Fruit fly (Drosophila melanogaster) whole organism, embryonic: ENCODE data around the gene PpV.
A peak's percentile ranks its signal among the peaks of the same experiment; 100 is the strongest.

ENCODE experiments used
- Atf3 ChIP-seq: fragments of 200-800 bp; sonication (Bioruptor generic); optimal IDR thresholded peaks from 3 replicates; lab custom pipeline; 2016; ENCODE audit warnings: missing biosample characterization, missing genetic modification characterization
- BtbVII ChIP-seq: fragments of 200-800 bp; sonication (Bioruptor generic); optimal IDR thresholded peaks from 3 replicates; lab custom pipeline; 2017; ENCODE audit warnings: missing biosample characterization, mild to moderate bottlenecking, missing genetic modification characterization
- CG11696 ChIP-seq: fragments of 200-800 bp; sonication (Bioruptor generic); IDR thresholded peaks from 2 replicates; pipeline ENCODE4 v1.3.6; 2022; ENCODE audit warnings: missing biosample characterization, missing genetic modification characterization
- CG12942 ChIP-seq: fragments of 200-800 bp; sonication (Bioruptor generic); optimal IDR thresholded peaks from 3 replicates; lab custom pipeline; 2016; ENCODE audit warnings: missing biosample characterization, missing genetic modification characterization
- CG14860 ChIP-seq: fragments of 200-800 bp; sonication (Bioruptor generic); IDR thresholded peaks from 3 replicates; pipeline ENCODE4 v1.3.6; 2022; ENCODE audit warnings: missing biosample characterization, missing genetic modification characterization; ENCODE audit not compliant: partially characterized antibody
- CG17385 ChIP-seq: fragments of 200-800 bp; sonication (Bioruptor generic); optimal IDR thresholded peaks from 3 replicates; lab custom pipeline; 2018; ENCODE audit warnings: missing biosample characterization, mild to moderate bottlenecking, missing genetic modification characterization
- CG17802 ChIP-seq: fragments of 200-800 bp; sonication (Bioruptor generic); optimal IDR thresholded peaks from 2 replicates; lab custom pipeline; 2018; ENCODE audit warnings: missing biosample characterization, mild to moderate bottlenecking, missing genetic modification characterization, moderate library complexity
- CG1832 ChIP-seq: fragments of 200-800 bp; sonication (Bioruptor generic); optimal IDR thresholded peaks from 2 replicates; lab custom pipeline; 2017; ENCODE audit warnings: missing biosample characterization, mild to moderate bottlenecking, missing genetic modification characterization, inconsistent platforms
- CG2199 ChIP-seq: fragments of 200-800 bp; sonication (Bioruptor generic); IDR thresholded peaks from 3 replicates; pipeline ENCODE4 v1.3.6; 2022; ENCODE audit warnings: missing biosample characterization, missing genetic modification characterization
- CG31224 ChIP-seq: fragments of 200-800 bp; sonication (Bioruptor generic); IDR thresholded peaks from 2 replicates; pipeline ENCODE4 v1.3.6; 2022; ENCODE audit warnings: missing biosample characterization, missing genetic modification characterization
- CG34376 ChIP-seq: fragments of 200-800 bp; sonication (Bioruptor generic); optimal IDR thresholded peaks from 2 replicates; lab custom pipeline; 2018; ENCODE audit warnings: missing biosample characterization, mild to moderate bottlenecking, missing genetic modification characterization
- CG4424 ChIP-seq: fragments of 200-800 bp; sonication (Bioruptor generic); optimal IDR thresholded peaks from 3 replicates; lab custom pipeline; 2016; ENCODE audit warnings: missing biosample characterization, missing genetic modification characterization
- CG4617 ChIP-seq: fragments of 200-800 bp; sonication (Bioruptor generic); optimal IDR thresholded peaks from 3 replicates; lab custom pipeline; 2016; ENCODE audit warnings: missing biosample characterization, missing genetic modification characterization, borderline replicate concordance
- CG7928 ChIP-seq: fragments of 200-800 bp; sonication (Bioruptor generic); optimal IDR thresholded peaks from 2 replicates; lab custom pipeline; 2017; ENCODE audit warnings: missing biosample characterization, mild to moderate bottlenecking, missing genetic modification characterization
- CG8281 ChIP-seq: fragments of 200-800 bp; sonication (Bioruptor generic); optimal IDR thresholded peaks from 2 replicates; lab custom pipeline; 2018; ENCODE audit warnings: missing biosample characterization, mild to moderate bottlenecking, missing genetic modification characterization, moderate library complexity
- CG8290 ChIP-seq, 3 experiments: fragments of 200-800 bp; sonication (Bioruptor generic); optimal IDR thresholded peaks; 2 replicates each; lab custom pipeline; 2016 to 2019; ENCODE audit warnings: missing biosample characterization in 3 of 3, missing genetic modification characterization in 3 of 3, mild to moderate bottlenecking in 2 of 3, moderate library complexity in 1 of 3
- CG8924 ChIP-seq: fragments of 200-800 bp; optimal IDR thresholded peaks from 3 replicates; lab custom pipeline; 2019; ENCODE audit warnings: missing biosample characterization, mild to moderate bottlenecking, missing genetic modification characterization, moderate library complexity
- CG9727 ChIP-seq: fragments of 200-800 bp; sonication (Bioruptor generic); optimal IDR thresholded peaks from 3 replicates; lab custom pipeline; 2017; ENCODE audit warnings: missing biosample characterization, mild to moderate bottlenecking, missing genetic modification characterization
- H2.0 ChIP-seq: fragments of 200-800 bp; sonication (Bioruptor generic); IDR thresholded peaks from 2 replicates; pipeline ENCODE4 v1.3.6; 2022; ENCODE audit warnings: missing biosample characterization, missing genetic modification characterization
- Hey ChIP-seq: fragments of 200-800 bp; sonication (Bioruptor generic); optimal IDR thresholded peaks from 3 replicates; lab custom pipeline; 2018; ENCODE audit warnings: missing biosample characterization, mild to moderate bottlenecking, missing genetic modification characterization
- Hr78 ChIP-seq, 2 experiments: fragments of 200-800 bp in 1 of 2; fragments of >200 bp in 1 of 2; sonication (Bioruptor generic) in 1 of 2; optimal IDR thresholded peaks; 2 replicates each; lab custom pipeline; 2017 to 2019; ENCODE audit warnings: missing biosample characterization in 2 of 2, missing genetic modification characterization in 2 of 2, mild to moderate bottlenecking in 1 of 2, moderate library complexity in 1 of 2
- Med ChIP-seq: fragments of 200-800 bp; sonication (Bioruptor generic); peaks from one replicate; lab custom pipeline; 2016; ENCODE audit warnings: missing biosample characterization, missing genetic modification characterization, mild to moderate bottlenecking, inconsistent platforms, moderate library complexity
- Myb ChIP-seq: fragments of 200-800 bp; sonication (Bioruptor generic); optimal IDR thresholded peaks from 2 replicates; lab custom pipeline; 2016; ENCODE audit warnings: missing biosample characterization, missing genetic modification characterization
- Nf-YA ChIP-seq: fragments of 200-800 bp; sonication (Bioruptor generic); IDR thresholded peaks from 2 replicates; pipeline ENCODE4 v1.3.6; 2022; ENCODE audit warnings: missing biosample characterization, missing genetic modification characterization
- Opbp ChIP-seq: fragments of 200-800 bp; sonication (Bioruptor generic); IDR thresholded peaks from 3 replicates; pipeline ENCODE4 v1.3.6; 2022; ENCODE audit warnings: missing biosample characterization, missing genetic modification characterization; ENCODE audit not compliant: partially characterized antibody
- Optix ChIP-seq: fragments of 200-800 bp; sonication (Bioruptor generic); IDR thresholded peaks from 3 replicates; pipeline ENCODE4 v1.3.6; 2022; ENCODE audit warnings: missing biosample characterization, missing genetic modification characterization
- Pdp1 ChIP-seq, 2 experiments: fragments of 200-800 bp; sonication (Bioruptor generic); optimal IDR thresholded peaks; 3 replicates each; lab custom pipeline; 2016; ENCODE audit warnings: missing biosample characterization in 2 of 2, missing genetic modification characterization in 2 of 2, mild to moderate bottlenecking in 1 of 2, moderate library complexity in 1 of 2
- Scr ChIP-seq: fragments of 200-800 bp; sonication (Bioruptor generic); IDR thresholded peaks from 2 replicates; pipeline ENCODE4 v1.3.6; 2022; ENCODE audit warnings: missing biosample characterization, missing genetic modification characterization; ENCODE audit not compliant: partially characterized antibody
- TFAM ChIP-seq: fragments of 200-800 bp; sonication (Bioruptor generic); optimal IDR thresholded peaks from 2 replicates; lab custom pipeline; 2017; ENCODE audit warnings: missing biosample characterization, missing genetic modification characterization, inconsistent platforms
- al ChIP-seq: fragments of 200-800 bp; sonication (Bioruptor generic); IDR thresholded peaks from 2 replicates; pipeline ENCODE4 v1.3.6; 2022; ENCODE audit warnings: missing biosample characterization, missing genetic modification characterization
- btn ChIP-seq: fragments of 200-800 bp; sonication (Bioruptor generic); optimal IDR thresholded peaks from 2 replicates; lab custom pipeline; 2016; ENCODE audit warnings: missing biosample characterization, missing genetic modification characterization
- cas ChIP-seq: fragments of 200-800 bp; sonication (Bioruptor generic); IDR thresholded peaks from 2 replicates; pipeline ENCODE4 v1.3.6; 2022; ENCODE audit warnings: missing biosample characterization, missing genetic modification characterization
- cg ChIP-seq: fragments of 200-800 bp; sonication (Bioruptor generic); optimal IDR thresholded peaks from 3 replicates; lab custom pipeline; 2019; ENCODE audit warnings: missing biosample characterization, mild to moderate bottlenecking, missing genetic modification characterization, moderate library complexity
- chinmo ChIP-seq: fragments of 200-800 bp; sonication (Bioruptor generic); IDR thresholded peaks from 4 replicates; pipeline ENCODE4 v1.3.6; 2022; ENCODE audit warnings: missing biosample characterization, missing genetic modification characterization; ENCODE audit not compliant: partially characterized antibody
- cwo ChIP-seq: fragments of 200-800 bp; sonication (Bioruptor generic); optimal IDR thresholded peaks from 3 replicates; lab custom pipeline; 2017; ENCODE audit warnings: missing biosample characterization, missing genetic modification characterization, mild to moderate bottlenecking, moderate library complexity, missing genetic modification reagents
- ewg ChIP-seq: fragments of 200-800 bp; sonication (Bioruptor generic); optimal IDR thresholded peaks from 3 replicates; lab custom pipeline; 2017; ENCODE audit warnings: mild to moderate bottlenecking, missing biosample characterization, missing genetic modification reagents, missing genetic modification characterization
- fd3F ChIP-seq: fragments of 200-800 bp; sonication (Bioruptor generic); optimal IDR thresholded peaks from 2 replicates; lab custom pipeline; 2018; ENCODE audit warnings: missing biosample characterization, mild to moderate bottlenecking, missing genetic modification characterization, moderate library complexity
- h ChIP-seq: fragments of >200 bp; optimal IDR thresholded peaks from 2 replicates; lab custom pipeline; 2017
- hbn ChIP-seq: fragments of 200-800 bp; sonication (Bioruptor generic); IDR thresholded peaks from 2 replicates; pipeline ENCODE4 v1.3.6; 2022; ENCODE audit warnings: missing biosample characterization, missing genetic modification characterization; ENCODE audit not compliant: partially characterized antibody
- insv ChIP-seq, 2 experiments: fragments of 200-800 bp; sonication (Bioruptor generic); optimal IDR thresholded peaks; 3 replicates each; lab custom pipeline; 2016 to 2018; ENCODE audit warnings: missing biosample characterization in 2 of 2, missing genetic modification characterization in 2 of 2
- lilli ChIP-seq: fragments of 200-800 bp; sonication (Bioruptor generic); optimal IDR thresholded peaks from 3 replicates; lab custom pipeline; 2016; ENCODE audit warnings: missing biosample characterization, missing genetic modification characterization
- ro ChIP-seq: fragments of 200-800 bp; sonication (Bioruptor generic); IDR thresholded peaks from 2 replicates; pipeline ENCODE4 v1.3.6; 2022; ENCODE audit warnings: missing biosample characterization, missing genetic modification characterization
- row ChIP-seq: fragments of 200-800 bp; sonication (Bioruptor generic); IDR thresholded peaks from 3 replicates; pipeline ENCODE4 v1.3.6; 2022; ENCODE audit warnings: missing biosample characterization, missing genetic modification characterization
- run ChIP-seq: fragments of 200-800 bp; sonication (Bioruptor generic); optimal IDR thresholded peaks from 3 replicates; lab custom pipeline; 2018; ENCODE audit warnings: missing biosample characterization, mild to moderate bottlenecking, missing genetic modification characterization
- salm ChIP-seq: fragments of 200-800 bp; sonication (Bioruptor generic); optimal IDR thresholded peaks from 2 replicates; lab custom pipeline; 2018; ENCODE audit warnings: missing biosample characterization, mild to moderate bottlenecking, missing genetic modification characterization
- seq ChIP-seq: fragments of 200-800 bp; sonication (Bioruptor generic); IDR thresholded peaks from 2 replicates; pipeline ENCODE4 v1.3.6; 2022; ENCODE audit warnings: missing biosample characterization, missing genetic modification characterization
- shn ChIP-seq: fragments of 200-800 bp; sonication (Bioruptor generic); optimal IDR thresholded peaks from 3 replicates; lab custom pipeline; 2016; ENCODE audit warnings: missing biosample characterization, missing genetic modification characterization
- sna ChIP-seq: fragments of 200-800 bp; sonication (Bioruptor generic); IDR thresholded peaks from 2 replicates; pipeline ENCODE4 v1.3.6; 2022; ENCODE audit warnings: missing biosample characterization, missing genetic modification characterization; ENCODE audit not compliant: partially characterized antibody
- tx ChIP-seq: fragments of 200-800 bp; sonication (Bioruptor generic); optimal IDR thresholded peaks from 2 replicates; lab custom pipeline; 2016; ENCODE audit warnings: missing biosample characterization, missing genetic modification characterization
- wor ChIP-seq: fragments of 200-800 bp; sonication (Bioruptor generic); IDR thresholded peaks from 2 replicates; pipeline ENCODE4 v1.3.6; 2022; ENCODE audit warnings: missing biosample characterization, missing genetic modification characterization

The PpV gene

DNA sequence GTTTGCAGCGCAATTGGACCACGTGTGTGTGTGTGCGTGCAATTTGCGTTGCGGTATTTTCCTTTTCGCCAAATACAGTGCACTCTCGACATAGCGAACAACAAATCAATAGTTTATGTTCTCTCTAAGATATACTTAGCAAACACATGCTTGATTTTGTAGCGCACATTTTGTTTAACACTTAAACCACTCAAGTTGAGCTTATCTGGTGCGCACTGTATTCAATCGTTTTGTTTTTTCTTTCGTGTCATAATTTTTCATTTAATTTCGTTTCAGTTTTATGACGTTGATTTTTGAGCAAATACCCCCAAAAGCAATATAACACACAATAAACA is 6.4 kb downstream of the PpV start (continued):
- TF ChIP-seq shn (GFP tag; lab: Kevin White, UChicago) (peak; percentile 69), h (lab: Kevin White, UChicago) (no peak), TFAM (GFP tag; lab: Kevin White, UChicago) (no peak), sna (GFP tag; lab: Robert Waterston, UW) (no peak), Med (peak; percentile 99), run (tag; lab: Kevin White, UChicago) (peak; percentile 50), lilli (GFP tag; lab: Kevin White, UChicago) (peak; percentile 92), Hey (tag; lab: Kevin White, UChicago) (peak; percentile 70), cg (GFP tag; lab: Kevin White, UChicago) (peak; percentile 40), CG9727 (GFP tag; lab: Kevin White, UChicago) (peak; percentile 80), fd3F (GFP tag; lab: Kevin White, UChicago) (peak; percentile 84), al (GFP tag; lab: Robert Waterston, UW) (peak; percentile 84), insv (GFP tag; optimal IDR thresholded peaks at IDR 0.05; lab: Kevin White, UChicago) (no peak), Scr (no peak), CG17802 (tag; lab: Kevin White, UChicago) (peak; percentile 36), Pdp1 (GFP tag; optimal IDR thresholded peaks at IDR 0.05; lab: Kevin White, UChicago) (peak; percentile 68 to 87), cas (peak; percentile 85), Optix (peak; percentile 86), CG1832 (GFP tag; lab: Kevin White, UChicago) (no peak), CG34376 (peak; percentile 90), row (GFP tag; lab: Robert Waterston, UW) (peak; percentile 92), Myb (peak; percentile 66), Nf-YA (GFP tag; lab: Robert Waterston, UW) (peak; percentile 75), CG17385 (GFP tag; lab: Kevin White, UChicago) (peak; percentile 85), ro (GFP tag; lab: Robert Waterston, UW) (peak; percentile 36; the same call in 1 of the 2 replicates), BtbVII (peak; percentile 77), cwo (GFP tag; lab: Kevin White, UChicago) (peak; percentile 81), hbn (GFP tag; lab: Robert Waterston, UW) (no peak), CG2199 (peak; percentile 67; the same call in 2 of the 3 replicates), Atf3 (GFP tag; lab: Kevin White, UChicago) (peak; percentile 57), CG8281 (tag; lab: Kevin White, UChicago) (peak; percentile 54), tx (GFP tag; lab: Kevin White, UChicago) (peak; percentile 75), btn (GFP tag; lab: Kevin White, UChicago) (peak; percentile 61), CG8924 (tag; lab: Kevin White, UChicago) (no peak), CG4617 (GFP tag; lab: Kevin White, UChicago) (peak; percentile 24), CG4424 (GFP tag; lab: Kevin White, UChicago) (peak; percentile 69), salm (tag; lab: Kevin White, UChicago) (peak; percentile 29), seq (peak; percentile 85), CG31224 (peak; percentile 78), chinmo (GFP tag; lab: Robert Waterston, UW) (no peak), CG12942 (peak; percentile 55), H2.0 (GFP tag; lab: Robert Waterston, UW) (peak; percentile 88), CG7928 (GFP tag; lab: Kevin White, UChicago) (peak; percentile 59), CG11696 (GFP tag; lab: Robert Waterston, UW) (peak; percentile 80), ewg (GFP tag; lab: Kevin White, UChicago) (peak; percentile 54), Hr78 (GFP tag; optimal IDR thresholded peaks at IDR 0.05; lab: Kevin White, UChicago) (no peak), CG8290 (GFP tag; optimal IDR thresholded peaks at IDR 0.05; lab: Kevin White, UChicago) (no peak), CG8290 (tag; optimal IDR thresholded peaks at IDR 0.05; lab: Kevin White, UChicago) (peak in 1 of 2 experiments; percentile 98), wor (GFP tag; lab: Robert Waterston, UW) (peak; percentile 64; the same call in 1 of the 2 replicates), Opbp (GFP tag; lab: Robert Waterston, UW) (no peak), CG14860 (GFP tag; lab: Robert Waterston, UW) (no peak)
